Fruit fly (Drosophila melanogaster): Measurements from ENCODE around the gene CG9503.

DNA sequence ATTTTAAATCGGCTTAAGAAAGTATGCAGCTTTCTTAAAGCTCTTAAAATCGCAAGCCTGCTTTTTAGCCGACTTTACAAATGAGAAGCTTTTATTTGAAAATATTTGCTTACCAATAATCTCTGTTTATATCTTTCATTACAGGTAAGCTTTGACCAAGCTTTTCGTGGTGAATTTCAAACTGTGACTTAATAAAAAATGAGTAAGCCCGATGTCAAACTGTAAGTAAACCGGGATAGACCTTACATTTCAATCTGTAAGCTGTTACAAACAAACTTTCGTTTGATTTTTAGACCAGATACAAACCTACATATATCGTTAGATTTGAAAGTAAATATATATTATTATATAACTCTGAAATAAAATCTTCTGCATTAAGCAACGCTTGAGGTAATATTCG is 37.7 kb downstream of the CG9503 start:
- TF ChIP-seq ttk (optimal IDR thresholded peaks at IDR 0.05) (no peak), Myc (optimal IDR thresholded peaks at IDR 0.05) (no peak), Sin3A (optimal IDR thresholded peaks at IDR 0.05) (no peak)

Measured in Kc167 (cell line).